Worm (Caenorhabditis elegans) whole organism, mixed stage, embryonic: Measurements from ENCODE around the gene C54E4.12.

Experiments
- M03D4.4 ChIP-seq: sonication (generic microtip); optimal IDR thresholded peaks from 2 replicates; lab custom pipeline; 2017; ENCODE audit warnings: mild to moderate bottlenecking, missing genetic modification characterization, missing compliant biosample characterization
- bed-3 ChIP-seq: fragments of 200-800 bp; sonication (Bioruptor generic); optimal IDR thresholded peaks from 3 replicates; lab custom pipeline; 2018; ENCODE audit warnings: mild to moderate bottlenecking, missing genetic modification characterization, moderate library complexity, missing compliant biosample characterization
- blmp-1 ChIP-seq: fragments of 150-350 bp; optimal IDR thresholded peaks from 2 replicates; lab custom pipeline; 2014; ENCODE audit warnings: missing biosample characterization, missing genetic modification characterization
- ceh-39 ChIP-seq: fragments of 150-350 bp; optimal IDR thresholded peaks from 2 replicates; lab custom pipeline; 2014; ENCODE audit warnings: missing biosample characterization, missing genetic modification characterization
- ceh-43 ChIP-seq: fragments of 200-800 bp; sonication (Bioruptor generic); optimal IDR thresholded peaks from 2 replicates; lab custom pipeline; 2018; ENCODE audit warnings: mild to moderate bottlenecking, missing genetic modification characterization, moderate library complexity, missing compliant biosample characterization
- ceh-83 ChIP-seq: fragments of 200-800 bp; sonication (Bioruptor generic); optimal IDR thresholded peaks from 2 replicates; lab custom pipeline; 2018; ENCODE audit warnings: mild to moderate bottlenecking, missing genetic modification characterization, missing compliant biosample characterization
- ces-1 ChIP-seq: fragments of 150-350 bp; optimal IDR thresholded peaks from 2 replicates; lab custom pipeline; 2014; ENCODE audit warnings: missing biosample characterization, missing genetic modification reagents, missing genetic modification characterization
- cnd-1 ChIP-seq: fragments of 200-800 bp; sonication (Bioruptor generic); optimal IDR thresholded peaks from 2 replicates; lab custom pipeline; 2018; ENCODE audit warnings: mild to moderate bottlenecking, missing genetic modification characterization, missing compliant biosample characterization
- drap-1 ChIP-seq: fragments of 200-800 bp; sonication (Bioruptor generic); optimal IDR thresholded peaks from 3 replicates; lab custom pipeline; 2018; ENCODE audit warnings: mild to moderate bottlenecking, missing genetic modification characterization, missing compliant biosample characterization
- elt-1 ChIP-seq: sonication (generic microtip); optimal IDR thresholded peaks from 2 replicates; lab custom pipeline; 2017; ENCODE audit warnings: missing genetic modification characterization, mild to moderate bottlenecking, missing compliant biosample characterization, antibody characterized with exemption, moderate library complexity, borderline replicate concordance; ENCODE audit not compliant: insufficient read depth
- elt-3 ChIP-seq: fragments of 150-350 bp; optimal IDR thresholded peaks from 2 replicates; lab custom pipeline; 2014; ENCODE audit warnings: missing biosample characterization, missing genetic modification characterization
- flh-1 ChIP-seq: fragments of 200-800 bp; sonication (Bioruptor generic); optimal IDR thresholded peaks from 2 replicates; lab custom pipeline; 2018; ENCODE audit warnings: mild to moderate bottlenecking, missing genetic modification characterization, moderate library complexity, missing compliant biosample characterization
- hlh-1 ChIP-seq: fragments of 150-350 bp; optimal IDR thresholded peaks from 2 replicates; lab custom pipeline; 2014; ENCODE audit warnings: missing biosample characterization, missing genetic modification reagents, missing genetic modification characterization
- lin-32 ChIP-seq: fragments of 200-800 bp; sonication (Bioruptor generic); optimal IDR thresholded peaks from 2 replicates; lab custom pipeline; 2018; ENCODE audit warnings: mild to moderate bottlenecking, missing genetic modification characterization, missing compliant biosample characterization
- lsy-2 ChIP-seq: fragments of 150-350 bp; optimal IDR thresholded peaks from 2 replicates; lab custom pipeline; 2014; ENCODE audit warnings: missing biosample characterization, missing genetic modification characterization
- mab-5 ChIP-seq: fragments of 150-350 bp; optimal IDR thresholded peaks from 2 replicates; lab custom pipeline; 2014; ENCODE audit warnings: missing biosample characterization, missing genetic modification characterization
- mep-1 ChIP-seq: fragments of 150-350 bp; optimal IDR thresholded peaks from 2 replicates; lab custom pipeline; 2017; ENCODE audit warnings: missing biosample characterization, missing genetic modification reagents, missing genetic modification characterization, inconsistent platforms
- mls-2 ChIP-seq: sonication (generic microtip); optimal IDR thresholded peaks from 2 replicates; lab custom pipeline; 2016; ENCODE audit warnings: mild to moderate bottlenecking, missing genetic modification characterization, moderate library complexity, missing compliant biosample characterization
- nhr-12 ChIP-seq: fragments of 150-350 bp; optimal IDR thresholded peaks from 2 replicates; lab custom pipeline; 2014; ENCODE audit warnings: missing biosample characterization, missing genetic modification characterization
- nhr-2 ChIP-seq: fragments of 150-350 bp; optimal IDR thresholded peaks from 2 replicates; lab custom pipeline; 2014; ENCODE audit warnings: missing biosample characterization, missing genetic modification characterization
- nhr-237 ChIP-seq: fragments of 150-350 bp; optimal IDR thresholded peaks from 2 replicates; lab custom pipeline; 2014; ENCODE audit warnings: missing biosample characterization, missing genetic modification characterization
- nhr-28 ChIP-seq: fragments of 150-350 bp; optimal IDR thresholded peaks from 2 replicates; lab custom pipeline; 2014; ENCODE audit warnings: missing biosample characterization, missing genetic modification characterization
- nhr-76 ChIP-seq: sonication (generic microtip); optimal IDR thresholded peaks from 2 replicates; lab custom pipeline; 2017; ENCODE audit warnings: missing biosample characterization, missing genetic modification characterization
- pha-4 ChIP-seq: fragments of 150-350 bp; optimal IDR thresholded peaks from 2 replicates; lab custom pipeline; 2018; ENCODE audit warnings: missing biosample characterization, missing genetic modification reagents, missing genetic modification characterization
- snpc-4 ChIP-seq: fragments of 150-350 bp; optimal IDR thresholded peaks from 2 replicates; lab custom pipeline; 2014; ENCODE audit warnings: missing biosample characterization, missing genetic modification characterization
- sptf-1 ChIP-seq: sonication (generic microtip); optimal IDR thresholded peaks from 2 replicates; lab custom pipeline; 2017; ENCODE audit warnings: mild to moderate bottlenecking, missing genetic modification characterization, moderate library complexity, missing compliant biosample characterization
- tbx-8 ChIP-seq: fragments of 200-800 bp; sonication (Bioruptor generic); optimal IDR thresholded peaks from 2 replicates; lab custom pipeline; 2018; ENCODE audit warnings: mild to moderate bottlenecking, missing genetic modification characterization, moderate library complexity, missing compliant biosample characterization
- unc-120 ChIP-seq: sonication (generic microtip); optimal IDR thresholded peaks from 2 replicates; lab custom pipeline; 2017; ENCODE audit warnings: missing genetic modification characterization, missing compliant biosample characterization; ENCODE audit not compliant: poor library complexity, severe bottlenecking
- unc-62 ChIP-seq: fragments of 150-350 bp; optimal IDR thresholded peaks from 2 replicates; lab custom pipeline; 2014; ENCODE audit warnings: missing biosample characterization, missing genetic modification reagents, missing genetic modification characterization
- ztf-11 ChIP-seq: fragments of 150-350 bp; optimal IDR thresholded peaks from 2 replicates; lab custom pipeline; 2014; ENCODE audit warnings: missing biosample characterization, missing genetic modification characterization

Gene C54E4.12

DNA sequence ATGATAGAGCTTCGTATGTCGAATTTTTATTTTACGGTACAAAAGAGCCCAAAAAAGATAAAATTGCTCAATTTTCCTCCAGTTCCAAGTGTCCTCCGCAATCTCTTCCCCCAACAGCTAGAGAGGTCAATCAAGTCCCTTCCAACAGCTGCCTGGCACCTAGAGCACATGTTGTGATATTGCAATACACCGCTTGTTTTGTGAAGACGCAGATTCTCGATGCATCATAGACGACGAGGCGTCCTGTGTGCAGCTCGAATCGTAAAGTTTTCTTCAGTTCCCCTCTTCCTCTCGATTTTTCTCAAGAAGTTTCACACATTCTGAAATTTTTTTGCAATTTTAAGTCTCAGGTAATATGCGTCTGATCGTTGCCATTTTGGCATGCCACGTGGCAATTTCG lies 3.8 kb downstream of the C54E4.12 start, which contains the start of gene test-1:
TSS of gene test-1 (plus strand) at position 345 of the 400 bp plus-strand sequence.
- TF ChIP-seq hlh-1 (tag; lab: Kevin White, UChicago) (peak; percentile 99), unc-62 (GFP tag; lab: Kevin White, UChicago) (peak; percentile 45), unc-120 (tag; lab: Kevin White, UChicago) (peak; percentile 9), lin-32 (peak; percentile 7), mls-2 (no peak)

DNA sequence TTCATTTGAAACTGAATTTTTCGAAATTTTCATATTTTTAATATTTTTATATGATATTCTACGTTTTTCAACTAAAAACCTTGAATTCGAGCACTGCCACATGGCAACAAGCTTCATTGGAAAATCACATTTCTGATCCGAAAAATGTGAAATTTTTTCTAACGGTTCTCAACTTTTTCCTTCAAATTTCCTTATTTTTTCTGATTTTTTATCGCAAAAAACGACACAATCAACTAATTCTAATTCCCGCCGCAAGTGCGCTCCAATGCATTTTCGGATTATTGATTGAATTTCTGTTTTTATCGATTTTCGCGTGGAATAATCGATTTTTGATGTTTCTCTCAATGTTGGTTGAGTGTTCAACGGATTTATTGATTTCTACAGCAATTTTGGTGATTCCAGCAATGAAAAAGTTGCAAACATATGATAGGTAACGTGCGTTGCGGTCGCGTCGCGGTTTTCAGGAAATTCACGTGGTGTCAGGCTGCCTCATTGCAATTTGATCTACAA lies 7.0 kb downstream of the C54E4.12 start, which contains the start of gene C23H5.12:
TSS of gene C23H5.12 (plus strand) at position 51 of the 510 bp plus-strand sequence.
- TF ChIP-seq elt-3 (tag; lab: Kevin White, UChicago) (no peak), hlh-1 (tag; lab: Kevin White, UChicago) (no peak), mls-2 (no peak), mep-1 (tag; lab: Kevin White, UChicago) (no peak), nhr-12 (tag; lab: Kevin White, UChicago) (no peak), nhr-28 (tag; lab: Kevin White, UChicago) (no peak), pha-4 (no peak), sptf-1 (no peak), cnd-1 (tag; lab: Kevin White, UChicago) (no peak), mab-5 (tag; lab: Kevin White, UChicago) (no peak), snpc-4 (no peak), ceh-39 (tag; lab: Kevin White, UChicago) (no peak), ceh-83 (GFP tag; lab: Kevin White, UChicago) (no peak)

DNA sequence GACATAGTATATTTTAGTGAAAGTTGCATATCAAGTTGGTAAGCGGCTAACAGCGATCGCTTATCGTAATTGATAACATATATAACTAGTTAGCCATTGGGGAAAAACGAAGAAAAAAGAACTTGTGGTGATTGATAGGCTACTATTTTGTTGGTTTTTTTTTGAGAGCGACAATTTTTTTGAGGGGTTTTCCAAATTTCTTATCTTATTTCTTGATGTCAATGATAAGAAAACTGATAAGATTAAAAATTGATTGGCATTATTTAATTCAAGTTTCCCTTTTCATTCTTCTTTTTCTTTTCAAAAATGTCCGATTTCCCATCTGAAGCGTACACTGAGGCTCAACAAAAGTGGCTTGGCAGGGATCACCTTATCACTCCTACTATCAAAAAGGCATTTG lies 9.7 kb downstream of the C54E4.12 start, which contains the start of gene prmt-6:
TSS of gene prmt-6 (plus strand) at position 252 of the 400 bp plus-strand sequence.
- TF ChIP-seq mab-5 (tag; lab: Kevin White, UChicago) = no peak
- TF ChIP-seq M03D4.4 (tag; lab: Kevin White, UChicago) = no peak
- TF ChIP-seq ztf-11 (tag; lab: Kevin White, UChicago) = no peak
- TF ChIP-seq nhr-237 (tag; lab: Kevin White, UChicago) = no peak
- no peak for TF ChIP-seq flh-1 (GFP tag; lab: Kevin White, UChicago)

DNA sequence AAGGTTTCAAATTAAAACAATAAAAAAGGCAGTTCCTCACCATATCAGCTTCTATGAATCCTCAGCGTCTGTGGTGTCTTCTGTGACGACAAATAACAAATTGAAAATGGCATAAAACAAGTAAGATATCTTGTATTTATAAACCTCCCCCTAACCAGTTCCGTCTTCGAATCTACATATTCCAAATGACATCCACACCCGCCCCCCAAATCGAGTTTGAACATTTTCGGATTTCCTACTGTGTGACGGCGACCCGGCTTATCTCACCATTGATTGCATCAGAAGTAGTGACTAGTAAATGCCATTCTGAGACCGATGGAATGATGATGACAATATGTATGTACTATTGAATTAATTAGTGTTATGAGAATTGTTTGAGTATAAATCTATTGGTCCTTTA lies 11.7 kb downstream of the C54E4.12 start, which contains the start of gene grl-20:
TSS of gene grl-20 (minus strand) at position 101 of the 400 bp plus-strand sequence.
- no peak for TF ChIP-seq nhr-28 (tag; lab: Kevin White, UChicago)
- TF ChIP-seq ceh-39 (tag; lab: Kevin White, UChicago) = no peak
- no peak for TF ChIP-seq nhr-12 (tag; lab: Kevin White, UChicago)
- TF ChIP-seq mep-1 (tag; lab: Kevin White, UChicago) = no peak
- TF ChIP-seq elt-1 (tag; lab: Kevin White, UChicago) = no peak
- TF ChIP-seq mab-5 (tag; lab: Kevin White, UChicago) = no peak
- TF ChIP-seq bed-3 (GFP tag; lab: Kevin White, UChicago) = no peak
- TF ChIP-seq drap-1 (GFP tag; lab: Kevin White, UChicago) = no peak
- TF ChIP-seq ces-1 (GFP tag; lab: Kevin White, UChicago) = no peak
- TF ChIP-seq lsy-2 (tag; lab: Kevin White, UChicago) = no peak
- TF ChIP-seq unc-62 (GFP tag; lab: Kevin White, UChicago) = no peak
- no peak for TF ChIP-seq mls-2

- TF ChIP-seq nhr-28 (tag; lab: Kevin White, UChicago) (no peak), elt-3 (tag; lab: Kevin White, UChicago) (no peak), mls-2 (no peak), nhr-12 (tag; lab: Kevin White, UChicago) (no peak), snpc-4 (no peak), hlh-1 (tag; lab: Kevin White, UChicago) (no peak), unc-120 (tag; lab: Kevin White, UChicago) (no peak), ceh-83 (GFP tag; lab: Kevin White, UChicago) (no peak), nhr-2 (tag; lab: Kevin White, UChicago) (no peak), blmp-1 (no peak), sptf-1 (no peak), nhr-76 (tag; lab: Kevin White, UChicago) (no peak), pha-4 (no peak), ceh-43 (no peak), tbx-8 (GFP tag; lab: Kevin White, UChicago) (no peak), bed-3 (GFP tag; lab: Kevin White, UChicago) (no peak), M03D4.4 (tag; lab: Kevin White, UChicago) (no peak)
Measured at ce11 chrIV:2127375-2127774, 13.1 kb downstream of the C54E4.12 start.
